Worm (Caenorhabditis elegans) whole organism, young adult: ENCODE measurements around the gene fbxb-26.
"Not testable (repeated sequence)": the region's sequence is repeated elsewhere in the genome, so short reads cannot be mapped to it uniquely, and the experiment has no call there.

Experiments
- B0261.1 ChIP-seq: sonication (generic microtip); optimal IDR thresholded peaks from 2 replicates; lab custom pipeline; 2016; ENCODE audit warnings: mild to moderate bottlenecking, missing genetic modification characterization, moderate library complexity, missing compliant biosample characterization
- D2030.7 ChIP-seq: fragments of 200-800 bp; sonication (Bioruptor generic); IDR thresholded peaks from 2 replicates; pipeline ENCODE4 v1.3.6; 2022; ENCODE audit warnings: missing genetic modification reagents, missing genetic modification characterization, missing compliant biosample characterization
- F23B12.7 ChIP-seq: sonication (generic microtip); optimal IDR thresholded peaks from 2 replicates; lab custom pipeline; 2017; ENCODE audit warnings: missing genetic modification characterization, mild to moderate bottlenecking, missing compliant biosample characterization, antibody characterized with exemption, moderate library complexity; ENCODE audit not compliant: insufficient read depth
- F33H1.4 ChIP-seq: fragments of 200-800 bp; sonication (Bioruptor generic); IDR thresholded peaks from 2 replicates; pipeline ENCODE4 v1.3.6; 2022; ENCODE audit warnings: missing genetic modification reagents, missing genetic modification characterization, missing compliant biosample characterization
- F39B2.1 ChIP-seq: fragments of 200-800 bp; sonication (Bioruptor generic); IDR thresholded peaks from 2 replicates; pipeline ENCODE4 v1.3.6; 2022; ENCODE audit warnings: missing genetic modification reagents, missing genetic modification characterization, missing compliant biosample characterization
- F49E8.2 ChIP-seq: sonication (generic microtip); optimal IDR thresholded peaks from 3 replicates; lab custom pipeline; 2017; ENCODE audit warnings: missing genetic modification characterization, mild to moderate bottlenecking, missing compliant biosample characterization, antibody characterized with exemption, moderate library complexity; ENCODE audit not compliant: insufficient read depth
- F55B11.4 ChIP-seq: sonication (generic microtip); optimal IDR thresholded peaks from 2 replicates; lab custom pipeline; 2016; ENCODE audit warnings: missing compliant biosample characterization, missing genetic modification characterization, borderline replicate concordance; ENCODE audit not compliant: insufficient read depth
- F57C9.4 ChIP-seq: sonication (generic microtip); optimal IDR thresholded peaks from 2 replicates; lab custom pipeline; 2017; ENCODE audit warnings: mild to moderate bottlenecking, missing genetic modification characterization, missing compliant biosample characterization
- T26A5.8 ChIP-seq: sonication (generic microtip); optimal IDR thresholded peaks from 2 replicates; lab custom pipeline; 2016; ENCODE audit warnings: missing genetic modification characterization, missing compliant biosample characterization
- Y95B8A.8 ChIP-seq: fragments of 200-800 bp; sonication (Bioruptor generic); IDR thresholded peaks from 2 replicates; pipeline ENCODE4 v1.3.6; 2022; ENCODE audit warnings: missing genetic modification reagents, missing genetic modification characterization, missing compliant biosample characterization
- akir-1 ChIP-seq: fragments of 200-800 bp; sonication (Bioruptor generic); optimal IDR thresholded peaks from 2 replicates; lab custom pipeline; 2018; ENCODE audit warnings: mild to moderate bottlenecking, missing genetic modification characterization, moderate library complexity, missing compliant biosample characterization
- aptf-2 ChIP-seq: fragments of 200-800 bp; sonication (Bioruptor generic); conservative IDR thresholded peaks from 2 replicates; pipeline ENCODE4 v1.3.6; 2022; ENCODE audit warnings: missing genetic modification reagents, missing genetic modification characterization, missing compliant biosample characterization
- attf-3 ChIP-seq: fragments of 200-800 bp; sonication (Bioruptor generic); conservative IDR thresholded peaks from 2 replicates; pipeline ENCODE4 v1.3.6; 2022; ENCODE audit warnings: missing genetic modification reagents, missing genetic modification characterization, missing compliant biosample characterization
- ceh-91 ChIP-seq: fragments of 200-800 bp; sonication (Bioruptor generic); IDR thresholded peaks from 2 replicates; pipeline ENCODE4 v1.3.6; 2022; ENCODE audit warnings: missing genetic modification reagents, missing genetic modification characterization, missing compliant biosample characterization
- chd-7 ChIP-seq: sonication (generic microtip); optimal IDR thresholded peaks from 2 replicates; lab custom pipeline; 2016; ENCODE audit warnings: mild to moderate bottlenecking, missing genetic modification characterization, moderate library complexity, missing compliant biosample characterization
- dox-1 ChIP-seq: fragments of 200-800 bp; sonication (Bioruptor generic); IDR thresholded peaks from 2 replicates; pipeline ENCODE4 v1.3.6; 2022; ENCODE audit warnings: missing genetic modification reagents, missing genetic modification characterization, missing compliant biosample characterization
- hmg-1.2 ChIP-seq: fragments of 200-800 bp; sonication (Bioruptor generic); IDR thresholded peaks from 2 replicates; pipeline ENCODE4 v1.3.6; 2022; ENCODE audit warnings: missing genetic modification reagents, missing genetic modification characterization, missing compliant biosample characterization
- let-607 ChIP-seq, 2 experiments: fragments of 200-800 bp in 1 of 2; sonication (Bioruptor generic) in 1 of 2; sonication (generic microtip) in 1 of 2; optimal IDR thresholded peaks; 2 replicates each; lab custom pipeline; 2016 to 2018; ENCODE audit warnings: mild to moderate bottlenecking in 2 of 2, missing compliant biosample characterization in 2 of 2, missing genetic modification characterization in 2 of 2, moderate library complexity in 2 of 2, missing genotype in 1 of 2
- lin-26 ChIP-seq: fragments of 200-800 bp; sonication (Bioruptor generic); IDR thresholded peaks from 2 replicates; pipeline ENCODE4 v1.3.6; 2022; ENCODE audit warnings: missing genetic modification reagents, missing genetic modification characterization, missing compliant biosample characterization
- lir-1 ChIP-seq: fragments of 200-800 bp; sonication (Bioruptor generic); conservative IDR thresholded peaks from 2 replicates; pipeline ENCODE4 v1.3.6; 2022; ENCODE audit warnings: missing genetic modification reagents, missing genetic modification characterization, missing compliant biosample characterization
- lsl-1 ChIP-seq: fragments of 200-800 bp; sonication (Bioruptor generic); optimal IDR thresholded peaks from 2 replicates; lab custom pipeline; 2018; ENCODE audit warnings: mild to moderate bottlenecking, missing genetic modification characterization, moderate library complexity, missing compliant biosample characterization
- madf-3 ChIP-seq: fragments of 200-800 bp; sonication (Bioruptor generic); IDR thresholded peaks from 2 replicates; pipeline ENCODE4 v1.3.6; 2022; ENCODE audit warnings: missing genetic modification reagents, missing genetic modification characterization, missing compliant biosample characterization
- madf-6 ChIP-seq: fragments of 200-800 bp; sonication (Bioruptor generic); IDR thresholded peaks from 2 replicates; pipeline ENCODE4 v1.3.6; 2022; ENCODE audit warnings: missing genetic modification reagents, missing genetic modification characterization, missing compliant biosample characterization
- madf-8 ChIP-seq: fragments of 200-800 bp; sonication (Bioruptor generic); conservative IDR thresholded peaks from 2 replicates; pipeline ENCODE4 v1.3.6; 2022; ENCODE audit warnings: missing genetic modification reagents, missing genetic modification characterization, missing compliant biosample characterization
- mcd-1 ChIP-seq: fragments of 200-800 bp; sonication (Bioruptor generic); IDR thresholded peaks from 2 replicates; pipeline ENCODE4 v1.3.6; 2022; ENCODE audit warnings: missing genetic modification reagents, missing genetic modification characterization, missing compliant biosample characterization
- nhr-80 ChIP-seq: sonication (generic microtip); optimal IDR thresholded peaks from 2 replicates; lab custom pipeline; 2016; ENCODE audit warnings: missing genetic modification characterization, missing compliant biosample characterization
- rcor-1 ChIP-seq: fragments of 200-800 bp; sonication (Bioruptor generic); IDR thresholded peaks from 2 replicates; pipeline ENCODE4 v1.3.6; 2022; ENCODE audit warnings: missing genetic modification reagents, missing genetic modification characterization, missing compliant biosample characterization
- rec-8 ChIP-seq, 2 experiments: sonication (generic microtip); optimal IDR thresholded peaks; 2 replicates each; lab custom pipeline; 2016; ENCODE audit warnings: mild to moderate bottlenecking in 2 of 2, missing genetic modification characterization in 2 of 2, missing genetic modification reagents in 2 of 2, missing genotype in 2 of 2, missing biosample characterization in 1 of 2, missing compliant biosample characterization in 1 of 2, moderate library complexity in 1 of 2
- somi-1 ChIP-seq: fragments of 200-800 bp; sonication (Bioruptor generic); optimal IDR thresholded peaks from 2 replicates; lab custom pipeline; 2018; ENCODE audit warnings: mild to moderate bottlenecking, missing genetic modification characterization, missing compliant biosample characterization
- xnd-1 ChIP-seq: sonication (generic microtip); optimal IDR thresholded peaks from 2 replicates; lab custom pipeline; 2016; ENCODE audit warnings: missing genotype, missing genetic modification reagents, missing genetic modification characterization, missing compliant biosample characterization

fbxb-26 gene

DNA sequence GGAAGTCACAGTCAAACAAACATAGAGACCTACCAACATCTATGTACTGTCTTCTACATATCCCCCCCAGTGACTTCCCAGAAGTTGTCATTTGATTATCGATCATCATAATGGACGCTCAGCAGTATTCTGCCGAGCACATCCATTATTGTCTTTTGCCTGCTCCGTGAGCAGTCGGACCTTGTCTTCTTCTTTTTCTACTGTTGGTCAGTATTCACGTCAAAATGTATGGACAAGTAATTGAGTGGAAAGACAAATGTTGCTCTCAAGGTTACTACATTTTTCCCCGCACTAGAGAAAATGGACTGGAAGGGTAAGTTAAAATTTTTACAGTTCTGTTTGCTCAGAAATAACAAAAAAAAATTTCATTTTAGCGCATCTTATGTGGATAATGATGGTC, 27.4 kb upstream of the fbxb-26 start, which contains the start of gene btb-12:
Gene btb-12 (plus strand): TSS at position 301 of the 400 bp plus-strand sequence.
- TF ChIP-seq Y95B8A.8 (GFP tag; lab: Robert Waterston, UW) (no peak), F49E8.2 (tag; lab: Kevin White, UChicago) (no peak), lir-1 (GFP tag; lab: Robert Waterston, UW) (no peak), F55B11.4 (tag; lab: Kevin White, UChicago) (no peak), B0261.1 (tag; lab: Kevin White, UChicago) (no peak), somi-1 (GFP tag; lab: Kevin White, UChicago) (no peak), F39B2.1 (GFP tag; lab: Robert Waterston, UW) (no peak), nhr-80 (no peak), rec-8 (tag; optimal IDR thresholded peaks at IDR 0.05; lab: Kevin White, UChicago) (no peak), F33H1.4 (GFP tag; lab: Robert Waterston, UW) (no peak), akir-1 (GFP tag; lab: Kevin White, UChicago) (no peak), T26A5.8 (tag; lab: Kevin White, UChicago) (no peak), let-607 (tag; optimal IDR thresholded peaks at IDR 0.05; lab: Kevin White, UChicago) (no peak), F23B12.7 (tag; lab: Kevin White, UChicago) (no peak)

DNA sequence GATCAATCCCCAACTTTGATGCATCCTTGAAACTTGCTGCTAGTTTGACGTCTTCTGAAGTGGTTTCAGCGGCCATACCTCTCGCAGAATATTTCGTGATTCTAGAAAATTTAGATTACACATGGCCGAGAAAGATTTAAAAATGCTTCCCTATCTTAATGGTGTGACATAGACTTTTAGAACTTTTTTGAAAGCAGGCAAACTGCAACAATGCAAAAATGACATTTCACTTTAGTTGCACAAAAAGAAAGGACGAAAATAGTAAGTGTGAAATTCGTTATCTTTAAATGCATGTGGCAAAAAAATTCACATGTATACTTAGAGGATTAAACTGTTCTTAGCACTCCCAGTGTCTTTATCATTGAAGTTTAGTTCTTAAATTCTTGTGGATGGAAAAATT, 25.1 kb upstream of the fbxb-26 start, which contains the start of gene ZC204.12:
Gene ZC204.12 (minus strand): TSS at position 101 of the 400 bp plus-strand sequence.
- TF ChIP-seq chd-7 (tag; lab: Kevin White, UChicago) (no peak), lin-26 (no peak)

DNA sequence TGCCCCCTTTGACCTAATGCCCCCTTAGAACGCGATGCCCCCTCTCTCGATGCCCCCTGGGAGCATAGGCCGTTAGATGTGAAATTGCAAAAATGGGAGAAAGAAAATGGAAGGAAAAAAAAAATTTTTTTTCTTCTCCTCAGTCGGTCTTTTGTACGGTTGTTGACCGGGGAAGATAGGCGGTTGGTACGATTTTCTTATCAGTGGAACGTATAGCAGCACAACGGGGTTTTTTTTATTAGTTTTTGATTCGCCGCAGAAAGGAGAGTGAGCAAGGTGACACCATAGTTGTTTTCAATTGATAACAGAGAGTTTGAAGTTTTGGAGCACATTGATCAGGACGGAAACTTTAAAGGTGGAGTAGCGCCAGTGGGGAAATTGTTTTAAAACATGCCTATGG, 22.6 kb upstream of the fbxb-26 start:
- peak; percentile 75 for TF ChIP-seq nhr-80
- TF ChIP-seq dox-1 = peak; percentile 67; the same call in 1 of the 2 replicates

DNA sequence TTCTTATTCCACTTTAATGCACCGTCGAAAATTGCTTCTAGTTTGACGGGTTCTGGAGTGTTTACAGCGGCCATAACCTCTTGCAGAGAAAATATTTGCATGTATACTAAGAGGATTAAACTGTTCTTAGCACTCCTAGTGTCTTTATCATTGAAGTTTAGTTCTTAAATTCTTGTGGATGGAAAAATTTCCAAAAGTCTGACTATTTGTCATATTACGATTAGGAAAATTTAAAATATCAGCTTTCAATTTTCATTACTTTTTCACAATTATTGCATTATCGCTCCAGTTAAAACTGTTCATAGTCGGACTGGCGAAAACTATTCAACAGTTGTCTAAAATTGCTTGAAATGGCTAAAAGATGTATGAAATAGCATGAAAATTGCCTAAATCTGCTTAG, 21.4 kb upstream of the fbxb-26 start, which contains the start of gene ZC204.13:
Gene ZC204.13 (minus strand): TSS at position 101 of the 400 bp plus-strand sequence.
- not testable (repeated sequence) for TF ChIP-seq F57C9.4; madf-3 (GFP tag; lab: Robert Waterston, UW); xnd-1 (tag; lab: Kevin White, UChicago)
- TF ChIP-seq, all 124 proteins: peak for 0; not testable (repeated sequence) for 124

DNA sequence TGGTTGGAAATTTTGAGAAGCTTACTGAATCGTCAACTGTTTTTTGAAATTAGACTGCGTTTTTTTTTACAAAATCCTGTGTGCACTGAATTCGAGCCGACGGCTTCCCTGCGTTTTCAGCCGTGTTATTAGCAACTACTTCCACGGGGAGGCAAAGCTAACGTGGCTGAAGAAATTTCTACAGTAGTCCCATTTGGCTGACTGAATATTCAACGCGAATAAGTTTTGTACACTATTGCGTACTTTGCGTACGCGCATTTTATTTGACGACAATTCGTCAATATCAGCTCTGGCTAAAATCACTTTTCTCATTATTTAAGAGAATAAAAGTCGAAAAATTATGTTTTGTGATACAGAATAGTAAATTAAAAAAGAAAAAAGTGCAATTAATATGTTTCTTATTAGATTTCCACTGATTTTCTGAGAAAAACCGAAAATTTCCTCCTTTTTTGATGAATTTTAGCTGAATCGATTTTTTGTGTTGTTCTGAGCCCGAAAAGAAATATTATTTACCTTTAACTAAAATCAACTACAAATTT, 20.9 kb upstream of the fbxb-26 start:
- TF ChIP-seq aptf-2 (GFP tag; lab: Robert Waterston, UW) (0 out of 2 replicates have a peak, but pooled peaks have one; percentile 58), madf-8 (GFP tag; lab: Robert Waterston, UW) (peak; percentile 53), rcor-1 (peak; percentile 63; the same call in 1 of the 2 replicates), let-607 (tag; optimal IDR thresholded peaks at IDR 0.05; lab: Kevin White, UChicago) (peak in 1 of 2 experiments; percentile 28), lsl-1 (GFP tag; lab: Kevin White, UChicago) (peak; percentile 22), madf-6 (peak; percentile 56), F33H1.4 (GFP tag; lab: Robert Waterston, UW) (peak; percentile 30; the same call in 1 of the 2 replicates), dox-1 (peak; percentile 85), D2030.7 (GFP tag; lab: Robert Waterston, UW) (peak; percentile 63), hmg-1.2 (GFP tag; lab: Robert Waterston, UW) (peak; percentile 91), ceh-91 (GFP tag; lab: Robert Waterston, UW) (peak; percentile 62), Y95B8A.8 (GFP tag; lab: Robert Waterston, UW) (0 out of 2 replicates have a peak, but pooled peaks have one; percentile 53), attf-3 (GFP tag; lab: Robert Waterston, UW) (peak; percentile 44; the same call in 1 of the 2 replicates), mcd-1 (GFP tag; lab: Robert Waterston, UW) (peak; percentile 80)
